Worm (Caenorhabditis elegans): ENCODE data around the gene clec-52.
"Not testable (repeated sequence)": the region's sequence is repeated elsewhere in the genome, so short reads cannot be mapped to it uniquely, and the experiment has no call there.

The clec-52 gene

ce11 chrIV:8130131-8130611 is 38.4 kb downstream of the clec-52 start, which contains the start of the genes ndub-11 and moc-3:
Gene ndub-11 (minus strand): TSS chrIV:8130231.
Gene moc-3 (plus strand): TSS chrIV:8130561.
- TF ChIP-seq M03D4.4 (tag; optimal IDR thresholded peaks at IDR 0.05) (no peak), sem-2 (GFP tag; optimal IDR thresholded peaks at IDR 0.05) (no peak), ceh-83 (GFP tag; optimal IDR thresholded peaks at IDR 0.05) (no peak), nhr-76 (tag; optimal IDR thresholded peaks at IDR 0.05) (no peak), ztf-11 (tag; optimal IDR thresholded peaks at IDR 0.05) (no peak), nhr-28 (tag; optimal IDR thresholded peaks at IDR 0.05) (no peak), tbx-8 (GFP tag; optimal IDR thresholded peaks at IDR 0.05) (no peak), bed-3 (GFP tag; optimal IDR thresholded peaks at IDR 0.05) (no peak), nhr-12 (tag; optimal IDR thresholded peaks at IDR 0.05) (no peak), snpc-4 (tag; optimal IDR thresholded peaks at IDR 0.05) (no peak), lsy-2 (tag; optimal IDR thresholded peaks at IDR 0.05) (no peak), ceh-43 (GFP tag; optimal IDR thresholded peaks at IDR 0.05) (no peak), mab-5 (tag; optimal IDR thresholded peaks at IDR 0.05) (no peak), elt-1 (tag; optimal IDR thresholded peaks at IDR 0.05; ENCODE audit: borderline replicate concordance, insufficient read depth) (no peak)

- TF ChIP-seq sem-2 (GFP tag; optimal IDR thresholded peaks at IDR 0.05) (no peak), cnd-1 (tag; optimal IDR thresholded peaks at IDR 0.05) (no peak), pha-4 (tag; optimal IDR thresholded peaks at IDR 0.05) (no peak), blmp-1 (tag; optimal IDR thresholded peaks at IDR 0.05) (no peak), nhr-2 (tag; optimal IDR thresholded peaks at IDR 0.05) (no peak), ceh-39 (tag; optimal IDR thresholded peaks at IDR 0.05) (no peak), drap-1 (GFP tag; optimal IDR thresholded peaks at IDR 0.05) (no peak), unc-39 (tag; optimal IDR thresholded peaks at IDR 0.05) (no peak), snpc-4 (tag; optimal IDR thresholded peaks at IDR 0.05) (no peak), mep-1 (tag; optimal IDR thresholded peaks at IDR 0.05) (no peak), mab-5 (tag; optimal IDR thresholded peaks at IDR 0.05) (no peak), lin-32 (GFP tag; optimal IDR thresholded peaks at IDR 0.05) (no peak)
Observed at ce11 chrIV:8127430-8127829, 41.1 kb downstream of the clec-52 start.

ce11 chrIV:8126902-8127301 is 41.7 kb downstream of the clec-52 start, which contains the start of gene ceph-41:
Gene ceph-41 (plus strand): TSS chrIV:8127202.
- TF ChIP-seq sem-2 (GFP tag; optimal IDR thresholded peaks at IDR 0.05) (no peak), drap-1 (GFP tag; optimal IDR thresholded peaks at IDR 0.05) (no peak), nhr-237 (tag; optimal IDR thresholded peaks at IDR 0.05) (no peak), lin-13 (tag; optimal IDR thresholded peaks at IDR 0.05) (no peak), ceh-43 (GFP tag; optimal IDR thresholded peaks at IDR 0.05) (no peak), flh-1 (GFP tag; optimal IDR thresholded peaks at IDR 0.05) (no peak), nhr-28 (tag; optimal IDR thresholded peaks at IDR 0.05) (no peak), pha-4 (tag; optimal IDR thresholded peaks at IDR 0.05) (no peak), nhr-12 (tag; optimal IDR thresholded peaks at IDR 0.05) (no peak), snpc-4 (tag; optimal IDR thresholded peaks at IDR 0.05) (no peak), blmp-1 (tag; optimal IDR thresholded peaks at IDR 0.05) (no peak), cnd-1 (tag; optimal IDR thresholded peaks at IDR 0.05) (no peak), unc-39 (tag; optimal IDR thresholded peaks at IDR 0.05) (no peak), mep-1 (tag; optimal IDR thresholded peaks at IDR 0.05) (no peak), unc-62 (GFP tag; optimal IDR thresholded peaks at IDR 0.05) (no peak), ham-2 (GFP tag; optimal IDR thresholded peaks at IDR 0.05) (no peak), tbx-8 (GFP tag; optimal IDR thresholded peaks at IDR 0.05) (no peak), unc-120 (tag; optimal IDR thresholded peaks at IDR 0.05; ENCODE audit: poor library complexity, severe bottlenecking) (no peak)

DNA sequence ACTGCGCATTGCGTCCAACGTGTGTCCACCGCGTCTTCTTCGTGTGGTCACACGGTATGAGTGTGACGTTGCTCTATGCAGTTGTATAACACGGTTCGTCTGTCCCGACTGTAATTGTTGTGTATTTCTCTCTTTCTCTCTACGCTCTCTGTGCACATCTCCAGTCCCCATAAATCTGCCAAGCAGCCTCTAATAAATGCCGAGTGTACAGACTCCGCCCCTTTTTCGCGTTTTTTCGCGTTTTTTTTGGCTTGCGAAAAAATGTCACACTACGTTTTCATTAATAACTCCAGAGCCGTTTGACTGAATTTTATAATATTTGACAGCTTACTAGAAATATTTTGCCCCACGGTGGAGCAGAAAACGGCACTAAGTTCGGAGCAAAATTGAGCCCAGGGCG is 46.2 kb downstream of the clec-52 start, which contains the start of gene erp-44.3:
Gene erp-44.3 (plus strand): TSS at position 301 of the 400 bp plus-strand sequence.
- not testable (repeated sequence) for TF ChIP-seq drap-1 (GFP tag; optimal IDR thresholded peaks at IDR 0.05); zip-8 (tag; optimal IDR thresholded peaks at IDR 0.05); lsy-2 (tag; optimal IDR thresholded peaks at IDR 0.05)

DNA sequence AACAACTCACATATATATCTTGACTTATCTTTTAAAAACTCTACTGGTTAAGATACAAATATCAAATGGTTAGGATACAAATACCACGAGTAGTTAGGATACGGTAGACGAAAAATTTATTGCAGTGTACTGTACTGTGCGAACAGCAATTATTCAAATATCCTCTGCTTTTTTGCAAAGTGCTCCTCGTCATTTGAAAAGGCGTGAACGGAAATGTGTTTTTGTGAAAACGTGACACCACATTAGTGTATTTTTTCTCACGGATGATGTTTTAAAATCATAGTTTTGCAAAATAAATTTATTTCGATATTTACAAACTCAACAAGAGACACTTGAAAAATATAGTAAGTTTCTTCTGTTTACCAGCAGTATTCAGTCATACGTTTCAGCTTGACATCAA is 49.8 kb downstream of the clec-52 start, which contains the start of gene F42G8.8:
Gene F42G8.8 (plus strand): TSS at position 301 of the 400 bp plus-strand sequence.
- TF ChIP-seq nhr-76 (tag; optimal IDR thresholded peaks at IDR 0.05) (no peak), drap-1 (GFP tag; optimal IDR thresholded peaks at IDR 0.05) (no peak), lin-13 (tag; optimal IDR thresholded peaks at IDR 0.05) (no peak)

All from whole organism, mixed stage, embryonic.